Worm (Caenorhabditis elegans): ENCODE results near the gene T23G7.2.

ce11 chrII:9125007-9125406 is 47.7 kb downstream of the T23G7.2 start:
- TF ChIP-seq nhr-77 (tag; optimal IDR thresholded peaks at IDR 0.05) (no peak), nhr-23 (tag; optimal IDR thresholded peaks at IDR 0.05) (no peak), alr-1 (tag; optimal IDR thresholded peaks at IDR 0.05) (no peak)
